Worm (Caenorhabditis elegans): ENCODE results near the gene emb-4.

- no peak for TF ChIP-seq elt-2 (tag; optimal IDR thresholded peaks at IDR 0.05)
- no peak for TF ChIP-seq nhr-12 (tag; optimal IDR thresholded peaks at IDR 0.05)
- no peak for TF ChIP-seq R02D3.7 (tag; optimal IDR thresholded peaks at IDR 0.05)
- TF ChIP-seq fos-1 (tag; optimal IDR thresholded peaks at IDR 0.05) = no peak
- TF ChIP-seq fkh-2 (tag; optimal IDR thresholded peaks at IDR 0.05) = no peak
- no peak for TF ChIP-seq nhr-11 (tag; optimal IDR thresholded peaks at IDR 0.05)
- TF ChIP-seq ama-1 (optimal IDR thresholded peaks at IDR 0.05) = no peak
- no peak for TF ChIP-seq unc-39 (tag; optimal IDR thresholded peaks at IDR 0.05)
Observed at ce11 chrV:18909682-18910081, 14.9 kb upstream of the emb-4 start.
